Fruit fly (Drosophila melanogaster) whole organism, embryonic: Measurements from ENCODE around the gene NANS.

Experiments
- CG10366 ChIP-seq: fragments of 200-800 bp; sonication (Bioruptor generic); IDR thresholded peaks from 2 replicates; pipeline ENCODE4 v1.3.6; 2022; ENCODE audit warnings: missing biosample characterization, missing genetic modification characterization
- CG11696 ChIP-seq: fragments of 200-800 bp; sonication (Bioruptor generic); IDR thresholded peaks from 2 replicates; pipeline ENCODE4 v1.3.6; 2022; ENCODE audit warnings: missing biosample characterization, missing genetic modification characterization
- CG13287 ChIP-seq: fragments of 200-800 bp; sonication (Bioruptor generic); IDR thresholded peaks from 2 replicates; pipeline ENCODE4 v1.3.6; 2022; ENCODE audit warnings: missing biosample characterization, missing genetic modification characterization; ENCODE audit not compliant: partially characterized antibody
- CG13424 ChIP-seq: fragments of 200-800 bp; sonication (Bioruptor generic); optimal IDR thresholded peaks from 2 replicates; lab custom pipeline; 2019; ENCODE audit warnings: missing biosample characterization, mild to moderate bottlenecking, missing genetic modification characterization, moderate library complexity
- CG14441 ChIP-seq: fragments of 200-800 bp; sonication (Bioruptor generic); IDR thresholded peaks from 2 replicates; pipeline ENCODE4 v1.3.6; 2022; ENCODE audit warnings: missing biosample characterization, missing genetic modification characterization
- CG14710 ChIP-seq: fragments of 200-800 bp; sonication (Bioruptor generic); optimal IDR thresholded peaks from 3 replicates; lab custom pipeline; 2019; ENCODE audit warnings: missing biosample characterization, mild to moderate bottlenecking, missing genetic modification characterization, moderate library complexity
- CG17385 ChIP-seq: fragments of 200-800 bp; sonication (Bioruptor generic); optimal IDR thresholded peaks from 3 replicates; lab custom pipeline; 2018; ENCODE audit warnings: missing biosample characterization, mild to moderate bottlenecking, missing genetic modification characterization
- CG6765 ChIP-seq: fragments of 200-800 bp; sonication (Bioruptor generic); optimal IDR thresholded peaks from 3 replicates; lab custom pipeline; 2017; ENCODE audit warnings: missing biosample characterization, mild to moderate bottlenecking, missing genetic modification characterization
- CkIIα-i1 ChIP-seq: fragments of 200-800 bp; sonication (Bioruptor generic); IDR thresholded peaks from 2 replicates; pipeline ENCODE4 v1.3.6; 2022; ENCODE audit warnings: missing biosample characterization, missing genetic modification characterization
- D19B ChIP-seq: fragments of 200-800 bp; sonication (Bioruptor generic); optimal IDR thresholded peaks from 2 replicates; lab custom pipeline; 2017; ENCODE audit warnings: missing biosample characterization, mild to moderate bottlenecking, missing genetic modification characterization
- Doc3 ChIP-seq: fragments of 200-800 bp; sonication (Bioruptor generic); IDR thresholded peaks from 3 replicates; pipeline ENCODE4 v1.3.6; 2022; ENCODE audit warnings: missing biosample characterization, missing genetic modification characterization; ENCODE audit not compliant: partially characterized antibody
- E2f2 ChIP-seq: fragments of 200-800 bp; sonication (Bioruptor generic); IDR thresholded peaks from 2 replicates; pipeline ENCODE4 v1.3.6; 2022; ENCODE audit warnings: missing biosample characterization, missing genetic modification characterization
- Fer2 ChIP-seq: fragments of 200-800 bp; sonication (Bioruptor generic); optimal IDR thresholded peaks from 2 replicates; lab custom pipeline; 2018; ENCODE audit warnings: missing biosample characterization, mild to moderate bottlenecking, missing genetic modification characterization, moderate library complexity
- Fer3 ChIP-seq: fragments of 200-800 bp; sonication (Bioruptor generic); optimal IDR thresholded peaks from 2 replicates; lab custom pipeline; 2018; ENCODE audit warnings: missing biosample characterization, mild to moderate bottlenecking, missing genetic modification characterization, moderate library complexity
- Lim3 ChIP-seq: fragments of 200-800 bp; sonication (Bioruptor generic); IDR thresholded peaks from 2 replicates; pipeline ENCODE4 v1.3.6; 2022; ENCODE audit warnings: missing biosample characterization, missing genetic modification characterization
- Meics ChIP-seq: fragments of 200-800 bp; sonication (Bioruptor generic); optimal IDR thresholded peaks from 2 replicates; lab custom pipeline; 2017; ENCODE audit warnings: missing biosample characterization, mild to moderate bottlenecking, missing genetic modification characterization
- NC2α ChIP-seq: fragments of 200-800 bp; sonication (Bioruptor generic); optimal IDR thresholded peaks from 2 replicates; lab custom pipeline; 2016; ENCODE audit warnings: missing biosample characterization, missing genetic modification characterization
- Neu2 ChIP-seq: fragments of 200-800 bp; sonication (Bioruptor generic); optimal IDR thresholded peaks from 3 replicates; lab custom pipeline; 2016; ENCODE audit warnings: missing biosample characterization, missing genetic modification characterization, borderline replicate concordance
- NfI ChIP-seq: fragments of 200-800 bp; sonication (Bioruptor generic); optimal IDR thresholded peaks from 3 replicates; lab custom pipeline; 2018; ENCODE audit warnings: missing biosample characterization, mild to moderate bottlenecking, missing genetic modification characterization, moderate library complexity
- Scr ChIP-seq: fragments of 200-800 bp; sonication (Bioruptor generic); IDR thresholded peaks from 2 replicates; pipeline ENCODE4 v1.3.6; 2022; ENCODE audit warnings: missing biosample characterization, missing genetic modification characterization; ENCODE audit not compliant: partially characterized antibody
- Side ChIP-seq: fragments of 200-800 bp; sonication (Bioruptor generic); optimal IDR thresholded peaks from 2 replicates; lab custom pipeline; 2016; ENCODE audit warnings: missing biosample characterization, missing genetic modification characterization
- Sox100B ChIP-seq: fragments of 200-800 bp; sonication (Bioruptor generic); optimal IDR thresholded peaks from 3 replicates; lab custom pipeline; 2018; ENCODE audit warnings: missing biosample characterization, mild to moderate bottlenecking, missing genetic modification characterization
- Ssrp ChIP-seq: fragments of 200-800 bp; sonication (Bioruptor generic); optimal IDR thresholded peaks from 2 replicates; lab custom pipeline; 2018; ENCODE audit warnings: missing biosample characterization, mild to moderate bottlenecking, missing genetic modification characterization, moderate library complexity
- ash1 ChIP-seq: fragments of 200-800 bp; sonication (Bioruptor generic); optimal IDR thresholded peaks from 2 replicates; lab custom pipeline; 2018; ENCODE audit warnings: missing biosample characterization, mild to moderate bottlenecking, missing genetic modification characterization
- bigmax ChIP-seq: fragments of 200-800 bp; sonication (Bioruptor generic); optimal IDR thresholded peaks from 2 replicates; lab custom pipeline; 2018; ENCODE audit warnings: missing biosample characterization, mild to moderate bottlenecking, missing genetic modification characterization
- cas ChIP-seq: fragments of 200-800 bp; sonication (Bioruptor generic); IDR thresholded peaks from 2 replicates; pipeline ENCODE4 v1.3.6; 2022; ENCODE audit warnings: missing biosample characterization, missing genetic modification characterization
- cg ChIP-seq: fragments of 200-800 bp; sonication (Bioruptor generic); optimal IDR thresholded peaks from 3 replicates; lab custom pipeline; 2019; ENCODE audit warnings: missing biosample characterization, mild to moderate bottlenecking, missing genetic modification characterization, moderate library complexity
- dimm ChIP-seq: fragments of 200-800 bp; sonication (Bioruptor generic); IDR thresholded peaks from 2 replicates; pipeline ENCODE4 v1.3.6; 2022; ENCODE audit warnings: missing biosample characterization, missing genetic modification characterization
- dmrt99B ChIP-seq: fragments of 200-800 bp; sonication (Bioruptor generic); optimal IDR thresholded peaks from 2 replicates; lab custom pipeline; 2018; ENCODE audit warnings: missing biosample characterization, mild to moderate bottlenecking, missing genetic modification characterization, moderate library complexity
- en ChIP-seq: fragments of 200-800 bp; sonication (Bioruptor generic); optimal IDR thresholded peaks from 2 replicates; lab custom pipeline; 2016; ENCODE audit warnings: missing biosample characterization, missing genetic modification characterization
- gt ChIP-seq: fragments of 200-800 bp; sonication (Bioruptor generic); IDR thresholded peaks from 2 replicates; pipeline ENCODE4 v1.3.6; 2022; ENCODE audit warnings: missing biosample characterization, missing genetic modification characterization
- her ChIP-seq: fragments of 200-800 bp; sonication (Bioruptor generic); optimal IDR thresholded peaks from 2 replicates; lab custom pipeline; 2016; ENCODE audit warnings: missing biosample characterization, missing genetic modification characterization
- ken ChIP-seq: fragments of 200-800 bp; sonication (Bioruptor generic); IDR thresholded peaks from 3 replicates; pipeline ENCODE4 v1.3.6; 2022; ENCODE audit warnings: missing biosample characterization, missing genetic modification characterization
- maf-S ChIP-seq: fragments of 200-800 bp; sonication (Bioruptor generic); optimal IDR thresholded peaks from 2 replicates; lab custom pipeline; 2016; ENCODE audit warnings: missing biosample characterization, missing genetic modification characterization
- nerfin-2 ChIP-seq: fragments of 200-800 bp; sonication (Bioruptor generic); IDR thresholded peaks from 2 replicates; pipeline ENCODE4 v1.3.6; 2022; ENCODE audit warnings: missing biosample characterization, missing genetic modification characterization; ENCODE audit not compliant: partially characterized antibody
- peb ChIP-seq: fragments of 200-800 bp; sonication (Bioruptor generic); IDR thresholded peaks from 2 replicates; pipeline ENCODE4 v1.3.6; 2022; ENCODE audit warnings: missing biosample characterization, missing genetic modification characterization
- pita ChIP-seq: fragments of 200-800 bp; sonication (Bioruptor generic); optimal IDR thresholded peaks from 2 replicates; lab custom pipeline; 2017; ENCODE audit warnings: missing biosample characterization, mild to moderate bottlenecking, missing genetic modification characterization
- sc ChIP-seq, 3 experiments: fragments of >200 bp in 2 of 3; fragments of 200-800 bp in 1 of 3; sonication (Bioruptor generic) in 1 of 3; optimal IDR thresholded peaks; 2 replicates in 2 of 3; 3 replicates in 1 of 3; lab custom pipeline; 2017; ENCODE audit warnings: mild to moderate bottlenecking in 1 of 3, missing biosample characterization in 1 of 3, missing genetic modification characterization in 1 of 3, missing genetic modification reagents in 1 of 3
- tna ChIP-seq: fragments of 200-800 bp; sonication (Bioruptor generic); IDR thresholded peaks from 2 replicates; pipeline ENCODE4 v1.3.6; 2022; ENCODE audit warnings: missing biosample characterization, missing genetic modification characterization; ENCODE audit not compliant: partially characterized antibody
- unpg ChIP-seq: fragments of 200-800 bp; sonication (Bioruptor generic); optimal IDR thresholded peaks from 3 replicates; lab custom pipeline; 2018; ENCODE audit warnings: missing biosample characterization, mild to moderate bottlenecking, missing genetic modification characterization, moderate library complexity

NANS gene

dm6 chr3R:12426310-12426653 is at the start of gene NANS (continued):
- TF ChIP-seq CG14710 (tag; lab: Kevin White, UChicago) (peak; percentile 5), Scr (GFP tag; lab: Robert Waterston, UW) (peak; percentile 47; the same call in 1 of the 2 replicates), CG11696 (no peak), tna (GFP tag; lab: Robert Waterston, UW) (0 out of 2 replicates have a peak, but pooled peaks have one; percentile 31), Fer2 (tag; lab: Kevin White, UChicago) (no peak), E2f2 (GFP tag; lab: Robert Waterston, UW) (peak; percentile 57), CG14441 (no peak), ash1 (no peak), Lim3 (no peak), Sox100B (GFP tag; lab: Kevin White, UChicago) (no peak), Ssrp (tag; lab: Kevin White, UChicago) (no peak), NfI (GFP tag; lab: Kevin White, UChicago) (peak; percentile 8), Meics (GFP tag; lab: Kevin White, UChicago) (no peak), CkIIα-i1 (no peak), Neu2 (no peak), Fer3 (tag; lab: Kevin White, UChicago) (peak; percentile 9), sc (optimal IDR thresholded peaks at IDR 0.05; lab: Kevin White, UChicago) (no peak), sc (GFP tag; optimal IDR thresholded peaks at IDR 0.05; lab: Kevin White, UChicago) (no peak), Doc3 (GFP tag; lab: Robert Waterston, UW) (no peak; the same call in 2 of the 3 replicates), her (no peak), cg (GFP tag; lab: Kevin White, UChicago) (no peak), NC2α (GFP tag; lab: Kevin White, UChicago) (no peak), CG6765 (GFP tag; lab: Kevin White, UChicago) (peak; percentile 3), pita (GFP tag; lab: Kevin White, UChicago) (no peak), CG13287 (GFP tag; lab: Robert Waterston, UW) (peak; percentile 18; the same call in 1 of the 2 replicates), peb (GFP tag; lab: Robert Waterston, UW) (no peak), CG10366 (GFP tag; lab: Robert Waterston, UW) (no peak), maf-S (GFP tag; lab: Kevin White, UChicago) (no peak), D19B (GFP tag; lab: Kevin White, UChicago) (no peak), ken (GFP tag; lab: Robert Waterston, UW) (no peak)

- TF ChIP-seq nerfin-2 (GFP tag; lab: Robert Waterston, UW) (no peak), CG13424 (tag; lab: Kevin White, UChicago) (no peak), gt (GFP tag; lab: Robert Waterston, UW) (no peak), Side (GFP tag; lab: Kevin White, UChicago) (no peak), dmrt99B (tag; lab: Kevin White, UChicago) (no peak)
Measured at dm6 chr3R:12376828-12377227, 49.5 kb upstream of the NANS start, which contains the start of gene GstD6. Gene GstD6 (plus strand): TSS chr3R:12377128.

- TF ChIP-seq en (GFP tag; lab: Kevin White, UChicago) (no peak), cas (no peak), CG17385 (GFP tag; lab: Kevin White, UChicago) (no peak), unpg (GFP tag; lab: Kevin White, UChicago) (no peak), bigmax (GFP tag; lab: Kevin White, UChicago) (no peak), dimm (GFP tag; lab: Robert Waterston, UW) (no peak)
Measured at dm6 chr3R:12378200-12378599, 48.2 kb upstream of the NANS start, which contains the start of gene GstD7. Gene GstD7 (plus strand): TSS chr3R:12378500.
